Fruit fly (Drosophila melanogaster): ENCODE measurements around the gene Klp3A.

Klp3A gene

DNA sequence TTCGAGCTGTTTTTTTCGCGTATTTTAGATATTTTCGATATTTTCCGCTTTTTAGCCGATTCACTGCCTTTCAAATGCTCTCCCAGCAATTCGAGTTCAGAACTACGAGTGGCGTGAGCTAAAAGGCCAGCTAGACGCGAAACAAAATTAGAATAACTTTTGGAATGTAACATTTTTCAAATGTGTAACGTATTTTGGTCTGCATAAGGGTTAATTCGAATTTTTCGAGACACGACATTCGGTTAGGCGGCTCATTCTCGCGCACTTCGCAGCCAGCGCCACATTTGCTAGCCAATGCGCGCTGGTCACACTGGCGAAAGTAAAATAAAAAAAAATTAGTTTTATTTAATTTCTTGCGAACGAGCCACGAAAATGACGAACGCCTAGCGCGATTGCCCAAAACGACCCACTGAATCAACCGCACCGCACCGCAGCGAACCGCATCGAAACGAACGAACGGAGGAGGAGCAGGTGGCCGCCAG, 20.7 kb upstream of the Klp3A start, which contains the start of the genes brv3 and Pi4KIIIalpha (continued):
- TF ChIP-seq da (GFP tag; optimal IDR thresholded peaks at IDR 0.05) (no peak), phol (tag; optimal IDR thresholded peaks at IDR 0.05) (peak; percentile 42), CG34224 (GFP tag; IDR thresholded peaks at IDR 0.05; ENCODE audit: partially characterized antibody) (no peak; the same call in 2 of the 3 replicates), ranshi (GFP tag; IDR thresholded peaks at IDR 0.05) (no peak), Sox100B (GFP tag; optimal IDR thresholded peaks at IDR 0.05) (no peak), bbx (GFP tag; IDR thresholded peaks at IDR 0.05; ENCODE audit: partially characterized antibody) (no peak), CG12744 (GFP tag; optimal IDR thresholded peaks at IDR 0.05) (no peak), CG8944 (GFP tag; optimal IDR thresholded peaks at IDR 0.05) (no peak), HLH4C (GFP tag; IDR thresholded peaks at IDR 0.05; ENCODE audit: partially characterized antibody) (0 out of 3 replicates have a peak, but pooled peaks have one; percentile 20), Bteb2 (GFP tag; optimal IDR thresholded peaks at IDR 0.05) (no peak), Dp (GFP tag; optimal IDR thresholded peaks at IDR 0.05) (peak; percentile 71), luna (GFP tag; optimal IDR thresholded peaks at IDR 0.05) (no peak), tgo (GFP tag; IDR thresholded peaks at IDR 0.05) (no peak), CG10462 (GFP tag; optimal IDR thresholded peaks at IDR 0.05) (no peak), CG30403 (GFP tag; optimal IDR thresholded peaks at IDR 0.05) (no peak), CG17568 (GFP tag; optimal IDR thresholded peaks at IDR 0.05) (no peak), Deaf1 (tag; optimal IDR thresholded peaks at IDR 0.05) (no peak), CG7357 (GFP tag; IDR thresholded peaks at IDR 0.05) (no peak), CG13894 (tag; optimal IDR thresholded peaks at IDR 0.05) (no peak), C15 (GFP tag; IDR thresholded peaks at IDR 0.05) (no peak), h (optimal IDR thresholded peaks at IDR 0.05) (no peak), bab2 (GFP tag; optimal IDR thresholded peaks at IDR 0.05) (no peak), CG13624 (GFP tag; optimal IDR thresholded peaks at IDR 0.05) (peak; percentile 4), CG8359 (GFP tag; optimal IDR thresholded peaks at IDR 0.05; ENCODE audit: borderline replicate concordance) (no peak), CG15514 (GFP tag; optimal IDR thresholded peaks at IDR 0.05) (peak; percentile 39), Myb (GFP tag; optimal IDR thresholded peaks at IDR 0.05) (peak; percentile 98), Dref (GFP tag; IDR thresholded peaks at IDR 0.05) (peak; percentile 52), stc (GFP tag; IDR thresholded peaks at IDR 0.05) (no peak), Dbx (GFP tag; IDR thresholded peaks at IDR 0.05) (no peak), gem (tag; optimal IDR thresholded peaks at IDR 0.05) (no peak), CG6765 (GFP tag; optimal IDR thresholded peaks at IDR 0.05) (no peak), tin (GFP tag; optimal IDR thresholded peaks at IDR 0.05) (no peak), Hr78 (GFP tag; optimal IDR thresholded peaks at IDR 0.05) (no peak), Sin3A (optimal IDR thresholded peaks at IDR 0.05) (peak; percentile 49), Gug (GFP tag; IDR thresholded peaks at IDR 0.05) (no peak), sd (tag; optimal IDR thresholded peaks at IDR 0.05) (no peak), CG1603 (tag; optimal IDR thresholded peaks at IDR 0.05) (no peak), CG8281 (tag; optimal IDR thresholded peaks at IDR 0.05) (no peak), corto (GFP tag; optimal IDR thresholded peaks at IDR 0.05) (no peak), CG14965 (GFP tag; optimal IDR thresholded peaks at IDR 0.05; ENCODE audit: borderline replicate concordance) (no peak), CG12391 (tag; optimal IDR thresholded peaks at IDR 0.05) (no peak), psq (GFP tag; optimal IDR thresholded peaks at IDR 0.05) (no peak), ftz-f1 (GFP tag; optimal IDR thresholded peaks at IDR 0.05) (no peak), fd3F (GFP tag; optimal IDR thresholded peaks at IDR 0.05) (no peak), CG9817 (tag; optimal IDR thresholded peaks at IDR 0.05) (no peak), btn (GFP tag; optimal IDR thresholded peaks at IDR 0.05) (no peak), rib (GFP tag; IDR thresholded peaks at IDR 0.05) (no peak), CG12299 (tag; optimal IDR thresholded peaks at IDR 0.05) (no peak), sr (GFP tag; IDR thresholded peaks at IDR 0.05) (no peak), CG14860 (GFP tag; IDR thresholded peaks at IDR 0.05; ENCODE audit: partially characterized antibody) (no peak), Drgx (GFP tag; IDR thresholded peaks at IDR 0.05) (no peak), org-1 (GFP tag; optimal IDR thresholded peaks at IDR 0.05) (no peak)

Data from whole organism, embryonic.